Worm (Caenorhabditis elegans) whole organism, early embryonic: ENCODE results near the gene R08A2.1.

ENCODE experiments used
- F13C5.2 ChIP-seq: sonication (generic microtip); optimal IDR thresholded peaks from 2 replicates; lab custom pipeline; 2017; ENCODE audit warnings: mild to moderate bottlenecking, missing genetic modification characterization, inconsistent platforms, missing compliant biosample characterization
- ama-1 ChIP-seq: fragments of 150-350 bp; optimal IDR thresholded peaks from 2 replicates; lab custom pipeline; 2014
- flt-1 ChIP-seq: fragments of 200-800 bp; sonication (Bioruptor generic); IDR thresholded peaks from 2 replicates; pipeline ENCODE4 v1.3.6; 2022; ENCODE audit warnings: missing genetic modification characterization, missing compliant biosample characterization
- hmbx-1 ChIP-seq: sonication (generic microtip); optimal IDR thresholded peaks from 2 replicates; lab custom pipeline; 2016; ENCODE audit warnings: mild to moderate bottlenecking, missing genetic modification characterization, missing compliant biosample characterization
- hnd-1 ChIP-seq: sonication (generic microtip); optimal IDR thresholded peaks from 2 replicates; lab custom pipeline; 2016; ENCODE audit warnings: missing genetic modification characterization, missing compliant biosample characterization
- sea-1 ChIP-seq: fragments of 200-800 bp; sonication (Bioruptor generic); conservative IDR thresholded peaks from 2 replicates; pipeline ENCODE4 v1.3.6; 2022; ENCODE audit warnings: missing genetic modification characterization, missing compliant biosample characterization

- TF ChIP-seq hnd-1 (tag; lab: Kevin White, UChicago) (no peak), hmbx-1 (tag; lab: Kevin White, UChicago) (no peak), ama-1 (lab: Kevin White, UChicago) (no peak), flt-1 (no peak), F13C5.2 (no peak), sea-1 (GFP tag; lab: Robert Waterston, UW) (no peak)
These were observed 11.4 kb downstream of the R08A2.1 start, which contains the start of gene R08A2.9 for ce11 chrV:14707958-14708357.
